Fruit fly (Drosophila melanogaster): ENCODE data around the gene Set2.
A peak's percentile ranks its signal among the peaks of the same experiment; 100 is the strongest.

Gene Set2

DNA sequence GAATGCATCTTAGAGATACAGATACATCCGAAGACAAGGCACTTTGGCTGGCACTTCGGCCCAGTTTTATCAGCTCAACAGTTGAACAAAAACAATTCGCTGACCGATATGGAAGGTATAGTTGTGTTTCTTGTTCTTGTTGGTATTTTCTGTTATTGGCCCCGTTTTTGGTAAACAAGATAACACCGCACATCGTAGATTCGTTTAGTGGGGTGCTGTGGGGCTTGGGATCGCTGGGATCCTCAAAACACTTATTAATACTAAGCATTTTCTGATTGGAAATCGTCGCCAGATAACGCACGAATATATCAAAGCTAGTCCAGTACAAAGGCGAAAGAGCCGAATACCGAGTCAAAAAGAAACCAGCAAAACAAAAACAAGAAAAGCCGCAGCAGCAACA, 9.5 kb upstream of the Set2 start:
- no peak for TF ChIP-seq CTCF (optimal IDR thresholded peaks at IDR 0.05)
- no peak for TF ChIP-seq CG8478 (optimal IDR thresholded peaks at IDR 0.05)

DNA sequence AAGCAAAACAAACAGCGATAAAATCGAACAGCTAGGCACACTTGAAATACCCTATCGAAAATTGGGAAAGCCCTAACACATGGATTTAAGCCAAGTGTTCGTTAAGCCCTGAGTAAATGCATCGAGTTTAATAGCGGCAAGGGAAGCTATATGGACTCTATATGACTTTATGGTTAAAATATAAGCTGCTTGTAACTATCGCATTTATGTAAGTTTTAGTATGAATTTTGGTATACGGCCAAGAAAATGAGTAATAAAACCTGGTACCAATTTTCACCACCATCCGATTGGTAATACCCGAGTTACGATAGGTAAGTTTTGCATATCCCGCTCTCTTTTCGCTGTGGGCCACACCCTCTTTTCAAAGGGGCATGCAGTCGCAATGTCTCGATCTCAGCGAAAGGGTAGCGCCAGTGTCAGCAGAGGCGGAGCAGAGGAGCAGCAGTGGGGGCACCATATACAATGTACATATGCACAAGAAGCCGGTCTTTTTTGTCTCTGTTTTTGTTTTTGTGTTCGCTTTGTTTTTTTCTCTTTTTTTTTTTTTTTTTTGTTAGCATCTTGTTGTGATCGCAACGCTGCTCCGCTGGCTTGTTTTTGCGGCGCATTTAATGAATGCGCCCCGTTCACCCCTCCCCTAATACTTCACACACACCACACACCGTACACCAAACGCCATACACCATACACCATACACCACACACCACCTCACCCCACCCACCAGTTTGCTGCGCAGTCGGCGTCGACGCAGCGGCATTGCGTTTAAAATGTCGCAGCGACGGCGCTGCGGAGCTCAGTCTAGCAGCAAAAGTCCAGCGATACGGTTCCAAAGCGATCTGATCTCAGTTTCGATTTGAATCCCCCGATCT, 8.8 kb upstream of the Set2 start, which contains the start of gene GstT4:
TSS of gene GstT4 (plus strand) at position 788 of the 869 bp plus-strand sequence.
- no peak for TF ChIP-seq CTCF (optimal IDR thresholded peaks at IDR 0.05)
- no peak for TF ChIP-seq CG8478 (optimal IDR thresholded peaks at IDR 0.05)

DNA sequence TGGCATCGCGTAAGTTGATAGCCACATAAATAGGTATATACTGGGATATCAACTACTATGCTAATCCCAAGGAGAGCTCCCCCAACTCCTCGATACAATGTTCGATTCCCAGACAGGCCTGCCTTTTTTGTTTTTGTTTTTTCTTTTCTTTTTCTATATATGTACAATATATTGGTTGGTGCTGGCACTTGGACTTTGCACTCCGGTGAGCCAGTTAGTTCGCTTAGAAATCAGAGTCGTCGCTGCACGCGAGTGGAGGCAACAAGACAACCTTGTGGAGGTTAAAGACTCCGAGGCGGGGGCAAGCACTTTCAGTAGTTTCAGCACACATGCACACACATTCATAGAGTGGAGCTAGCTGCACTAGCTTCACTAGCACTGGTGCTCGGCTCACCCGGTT, 6.7 kb upstream of the Set2 start:
- TF ChIP-seq CG8478 (optimal IDR thresholded peaks at IDR 0.05) (no peak), CTCF (optimal IDR thresholded peaks at IDR 0.05) (no peak)

DNA sequence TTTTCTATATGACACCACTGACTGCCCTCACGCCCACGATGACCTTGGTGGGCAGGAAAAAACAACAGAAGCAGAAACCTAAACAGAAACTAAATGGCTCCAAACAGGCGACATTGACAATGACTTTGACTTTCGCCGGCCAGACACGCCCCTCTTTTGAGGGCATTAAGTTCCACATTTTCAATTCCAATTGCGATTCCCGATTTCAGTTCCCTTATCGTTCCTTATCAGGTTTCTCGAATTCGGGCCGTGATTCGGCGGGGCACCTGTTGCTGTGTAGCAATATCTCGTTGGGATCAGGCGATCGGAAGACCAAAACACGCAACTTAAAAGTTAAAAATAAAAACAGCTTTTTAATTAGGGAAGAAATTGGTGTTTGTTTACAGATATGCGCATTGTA, 5.4 kb upstream of the Set2 start:
- no peak for TF ChIP-seq CTCF (optimal IDR thresholded peaks at IDR 0.05)
- no peak for TF ChIP-seq CG8478 (optimal IDR thresholded peaks at IDR 0.05)

DNA sequence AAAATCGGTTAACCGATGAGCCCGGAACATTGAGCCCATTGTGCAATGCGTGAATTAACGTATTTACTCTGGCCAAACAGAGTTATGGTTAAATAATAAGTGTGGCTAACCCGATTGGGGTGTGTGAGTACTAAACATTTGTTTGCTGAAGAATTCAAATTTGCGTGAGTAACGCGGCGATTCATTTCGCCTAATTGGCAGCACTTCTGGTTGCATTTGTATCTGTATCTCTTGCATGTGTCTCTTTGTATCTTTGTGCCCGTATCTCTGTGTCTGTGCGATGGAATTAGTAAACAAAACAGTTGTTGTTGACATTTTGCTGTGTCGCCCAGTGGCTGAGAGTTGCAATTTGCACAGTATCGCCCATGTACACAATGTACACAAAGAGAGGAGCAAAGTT, 2.2 kb upstream of the Set2 start:
- TF ChIP-seq CTCF (optimal IDR thresholded peaks at IDR 0.05) (no peak), CG8478 (optimal IDR thresholded peaks at IDR 0.05) (no peak)

DNA sequence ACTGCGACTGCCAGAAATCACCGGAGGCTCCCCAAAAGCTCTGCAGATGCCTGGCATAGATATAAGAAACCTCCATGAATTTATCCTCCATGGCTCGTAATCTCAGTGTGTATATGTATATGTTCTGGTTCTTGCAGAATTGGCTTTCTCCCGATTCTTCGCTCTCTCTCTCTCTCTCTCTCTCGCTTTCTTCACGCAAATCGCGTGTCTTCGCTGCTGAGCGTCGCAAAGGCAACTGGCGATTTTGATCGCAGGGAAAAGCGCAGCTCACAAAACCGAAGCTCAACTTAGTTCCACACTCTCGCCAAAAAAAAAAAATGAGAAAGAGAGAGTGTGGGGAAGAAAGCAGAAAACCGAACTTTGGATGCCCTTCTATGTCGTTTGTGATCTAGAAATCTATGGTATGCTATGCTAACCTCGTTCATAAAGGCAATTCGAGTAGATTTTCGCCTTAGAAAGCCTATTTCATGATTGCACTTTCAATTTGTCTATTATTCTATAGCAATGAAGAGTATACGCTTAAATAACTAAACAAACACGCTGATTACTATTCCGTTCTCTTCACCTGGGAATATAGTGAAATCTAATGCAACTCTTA, 1.6 kb upstream of the Set2 start:
- TF ChIP-seq CTCF (optimal IDR thresholded peaks at IDR 0.05), result no peak
- TF ChIP-seq CG8478 (optimal IDR thresholded peaks at IDR 0.05), result no peak

DNA sequence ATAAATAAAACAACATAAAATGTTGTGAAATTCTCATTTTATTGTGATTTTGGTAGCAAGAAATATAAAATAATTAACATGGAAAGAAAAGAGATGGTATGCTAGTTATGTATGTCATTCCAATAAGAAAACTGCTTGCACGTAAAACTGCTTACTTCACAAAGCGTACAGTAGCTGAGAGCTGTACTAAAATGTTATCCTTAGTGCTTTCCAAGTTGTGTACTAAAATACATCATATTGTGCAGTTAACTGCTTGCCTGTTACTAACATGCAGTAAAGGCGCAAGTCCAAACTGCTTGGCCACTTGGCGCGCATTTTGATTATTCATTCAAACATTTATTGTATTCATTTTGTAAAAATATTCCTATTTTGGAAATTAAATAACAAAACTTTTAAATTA, 8.0 kb downstream of the Set2 start:
- TF ChIP-seq CG8478 (optimal IDR thresholded peaks at IDR 0.05), result no peak
- peak; percentile 57 to 62 for TF ChIP-seq CTCF (optimal IDR thresholded peaks at IDR 0.05)

DNA sequence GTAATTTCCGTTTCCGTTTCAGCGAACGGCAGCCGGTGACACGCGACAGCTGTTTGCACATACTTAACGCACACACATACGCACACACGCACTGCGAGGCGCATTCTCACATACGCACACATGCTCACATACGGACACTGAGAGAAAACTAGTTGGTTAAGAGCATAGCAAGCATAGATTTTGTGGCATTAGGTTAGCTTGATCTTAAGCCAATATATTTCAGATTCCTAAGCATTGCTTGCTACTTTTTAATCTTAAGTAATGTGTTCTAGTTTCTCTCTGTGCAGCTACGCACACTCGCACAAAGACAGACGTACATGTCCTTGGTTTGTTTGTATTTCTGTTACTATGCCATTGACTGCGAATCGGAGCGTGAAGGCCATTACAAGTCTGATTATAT, 21.0 kb downstream of the Set2 start:
- no peak for TF ChIP-seq CTCF (optimal IDR thresholded peaks at IDR 0.05)
- no peak for TF ChIP-seq CG8478 (optimal IDR thresholded peaks at IDR 0.05)

DNA sequence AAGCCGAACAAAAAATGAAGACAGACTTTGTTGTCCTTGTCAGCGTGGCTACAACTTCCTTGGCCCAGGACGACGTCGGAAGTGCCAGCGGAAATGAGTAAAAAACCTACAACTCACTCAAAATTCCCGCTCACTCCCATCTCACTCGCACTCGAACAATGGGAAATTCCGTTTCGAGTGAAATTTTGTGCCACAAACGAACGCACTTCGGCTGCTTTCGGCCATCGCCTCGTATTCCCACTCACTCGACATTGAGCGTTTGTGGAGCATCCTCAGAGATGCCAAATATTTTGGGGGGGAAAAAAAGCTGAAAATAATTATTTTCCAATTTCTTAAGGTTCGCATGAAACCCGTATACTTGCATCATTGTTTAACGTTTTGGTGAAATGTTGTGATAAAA, 31.6 kb downstream of the Set2 start:
- TF ChIP-seq CG8478 (optimal IDR thresholded peaks at IDR 0.05) (no peak), CTCF (optimal IDR thresholded peaks at IDR 0.05) (no peak)

DNA sequence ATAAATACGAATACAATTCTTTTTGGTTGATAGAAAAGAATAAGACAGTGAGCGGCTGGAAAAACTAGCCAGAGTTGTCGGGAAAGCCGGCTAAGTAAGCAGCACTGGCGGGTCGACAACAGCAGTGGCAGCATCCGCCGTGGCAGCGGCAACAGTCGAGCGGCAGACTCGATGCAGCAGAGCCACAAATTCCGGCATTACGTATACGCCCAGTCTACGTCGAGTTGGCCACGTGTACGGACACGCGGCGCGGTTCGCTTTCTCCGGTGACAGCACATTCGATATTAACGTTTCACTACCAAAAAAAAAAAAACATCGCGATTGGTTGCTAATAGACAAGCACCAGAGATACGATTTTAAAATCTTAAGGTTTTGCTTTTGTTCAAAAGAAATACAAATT, 32.7 kb downstream of the Set2 start, which contains the start of gene Neto:
TSS of gene Neto (plus strand) at position 209 of the 400 bp plus-strand sequence.
- no peak for TF ChIP-seq CTCF (optimal IDR thresholded peaks at IDR 0.05)
- no peak for TF ChIP-seq CG8478 (optimal IDR thresholded peaks at IDR 0.05)

DNA sequence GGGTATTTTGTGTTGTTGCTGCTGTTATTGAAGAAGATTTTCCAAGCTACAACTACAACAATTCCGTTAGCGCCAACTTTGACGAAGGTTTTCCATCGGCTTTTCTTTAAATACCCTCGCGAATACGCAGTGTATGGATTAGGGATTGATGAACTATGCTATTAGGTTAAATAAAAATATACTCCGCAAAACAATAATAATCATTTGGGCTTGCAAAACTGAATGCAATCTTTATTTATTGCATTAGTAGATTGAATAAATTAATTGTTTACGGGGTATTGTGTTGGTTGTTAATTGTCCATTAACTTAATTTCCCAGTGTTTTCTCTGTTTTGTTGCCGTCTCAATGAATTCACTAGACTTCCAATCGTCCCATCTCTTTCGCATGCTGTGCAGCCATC, 34.4 kb downstream of the Set2 start:
- TF ChIP-seq CTCF (optimal IDR thresholded peaks at IDR 0.05) (no peak), CG8478 (optimal IDR thresholded peaks at IDR 0.05) (no peak)

DNA sequence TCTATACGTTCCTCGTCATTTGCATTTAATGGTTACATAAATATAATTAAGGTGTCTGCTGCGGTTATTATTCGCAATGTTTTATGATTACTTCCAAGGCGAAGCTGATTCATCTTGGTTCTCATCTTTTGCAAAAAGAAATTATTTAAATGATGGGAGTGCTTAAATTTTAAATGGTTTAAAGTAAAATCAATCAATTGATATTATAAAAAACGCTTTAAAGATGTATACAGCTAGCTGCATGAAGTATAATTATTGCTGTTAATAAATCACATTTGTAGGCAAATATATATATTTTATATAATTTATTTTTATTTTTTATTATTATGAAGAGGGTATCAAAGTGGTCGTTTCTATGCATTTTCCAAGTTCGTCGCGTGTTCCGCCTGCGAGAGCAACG, 37.7 kb downstream of the Set2 start:
- TF ChIP-seq CTCF (optimal IDR thresholded peaks at IDR 0.05), result no peak
- no peak for TF ChIP-seq CG8478 (optimal IDR thresholded peaks at IDR 0.05)

DNA sequence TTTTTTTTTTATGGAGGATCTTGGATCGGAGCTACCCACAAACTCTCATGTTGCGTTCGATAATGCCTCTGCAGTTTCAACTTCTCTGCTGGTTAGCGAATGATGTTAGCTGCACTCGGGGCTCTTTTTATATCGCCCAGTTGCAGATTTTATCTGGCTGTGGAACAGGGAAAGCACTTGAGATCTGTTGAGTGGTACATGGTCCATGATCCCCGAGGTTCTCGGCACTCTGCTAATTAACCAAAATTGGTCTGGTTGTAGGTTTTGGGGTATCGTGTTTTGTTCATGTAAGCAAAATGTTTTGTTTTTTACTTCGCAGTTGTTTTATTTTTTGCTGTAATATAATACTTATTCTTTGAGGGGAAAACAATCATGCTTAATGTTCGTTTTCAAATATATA, 44.5 kb downstream of the Set2 start, which contains the start of gene CG34324:
TSS of gene CG34324 (minus strand) at position 101 of the 400 bp plus-strand sequence.
- TF ChIP-seq CG8478 (optimal IDR thresholded peaks at IDR 0.05) (no peak), CTCF (optimal IDR thresholded peaks at IDR 0.05) (no peak)

All from S2 (cell line).